Worm (Caenorhabditis elegans) whole organism, dauer: ENCODE results near the gene rab-28.
"Not testable (repeated sequence)": the region's sequence is repeated elsewhere in the genome, so short reads cannot be mapped to it uniquely, and the experiment has no call there.

Experiments used
- unc-62 ChIP-seq: sonication (generic microtip); optimal IDR thresholded peaks from 2 replicates; lab custom pipeline; 2017; ENCODE audit warnings: missing biosample characterization, missing genetic modification reagents, missing genetic modification characterization

rab-28 gene

ce11 chrIV:9198136-9198535 is 45.7 kb downstream of the rab-28 start:
- TF ChIP-seq unc-62 (GFP tag; lab: Kevin White, UChicago) = no peak

- TF ChIP-seq unc-62 (GFP tag; lab: Kevin White, UChicago) = no peak
Observed at ce11 chrIV:9196755-9197154, 47.1 kb downstream of the rab-28 start.

- TF ChIP-seq unc-62 (GFP tag; lab: Kevin White, UChicago) = not testable (repeated sequence)
Observed at ce11 chrIV:9194524-9194923, 49.3 kb downstream of the rab-28 start, which contains the start of gene C46C2.7. Gene C46C2.7, plus strand, starts transcription at chrIV:9194824.

- no peak for TF ChIP-seq unc-62 (GFP tag; lab: Kevin White, UChicago)
Observed at ce11 chrIV:9192522-9192921, 51.3 kb downstream of the rab-28 start, which contains the start of gene C46C2.5. Gene C46C2.5, minus strand, starts transcription at chrIV:9192622.
